Worm (Caenorhabditis elegans): ENCODE results near the gene nmad-1.

nmad-1 gene

ce11 chrIII:5550193-5550592, 4.5 kb downstream of the nmad-1 start (continued):
- TF ChIP-seq F16B12.6 (tag; optimal IDR thresholded peaks at IDR 0.05): no peak
- no peak for TF ChIP-seq swsn-7 (tag; optimal IDR thresholded peaks at IDR 0.05)
- peak; percentile 84 for TF ChIP-seq nhr-85 (tag)
- no peak for TF ChIP-seq nhr-47 (tag; optimal IDR thresholded peaks at IDR 0.05)

- TF ChIP-seq hlh-4 (tag; optimal IDR thresholded peaks at IDR 0.05) (no peak), aha-1 (tag; optimal IDR thresholded peaks at IDR 0.05) (no peak), skn-1 (tag; optimal IDR thresholded peaks at IDR 0.05) (no peak), nhr-85 (tag) (peak; percentile 45), snu-23 (GFP tag; optimal IDR thresholded peaks at IDR 0.05) (no peak), ceh-88 (GFP tag; IDR thresholded peaks at IDR 0.05) (no peak), ets-5 (GFP tag; IDR thresholded peaks at IDR 0.05) (no peak), efl-1 (optimal IDR thresholded peaks at IDR 0.05) (no peak), efl-1 (GFP tag; optimal IDR thresholded peaks at IDR 0.05 in 1 of 2) (peak in 1 of 2 experiments; percentile 56), elt-3 (tag; optimal IDR thresholded peaks at IDR 0.05) (no peak), mdl-1 (tag; optimal IDR thresholded peaks at IDR 0.05) (no peak), tlp-1 (tag; optimal IDR thresholded peaks at IDR 0.05) (no peak), lin-39 (tag; optimal IDR thresholded peaks at IDR 0.05) (no peak)
These were observed 8.0 kb downstream of the nmad-1 start, which contains the start of gene F09F7.5 for ce11 chrIII:5546730-5547129. Gene F09F7.5, plus strand, starts transcription at chrIII:5546987.

DNA sequence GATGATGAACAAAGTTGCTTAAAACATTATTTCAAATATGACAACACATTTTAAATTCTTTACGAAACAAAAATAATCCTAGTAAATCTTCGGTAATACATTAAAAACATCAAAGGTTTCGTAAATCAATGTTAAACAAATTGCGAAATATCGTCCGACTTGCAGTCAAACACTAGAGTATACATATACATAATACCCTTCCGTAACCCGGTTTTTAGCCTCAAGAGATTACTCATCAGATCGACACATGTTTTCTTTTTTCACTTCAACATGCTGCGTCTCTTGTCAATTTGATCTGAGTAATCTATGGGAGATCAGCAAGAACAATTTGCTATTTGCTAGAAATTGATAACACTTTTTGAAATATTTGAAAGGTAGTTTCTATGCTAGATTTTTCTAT, 8.4 kb downstream of the nmad-1 start:
- no peak for TF ChIP-seq zag-1 (tag; optimal IDR thresholded peaks at IDR 0.05)
- peak; percentile 29 for TF ChIP-seq skn-1 (tag; optimal IDR thresholded peaks at IDR 0.05)
- no peak for TF ChIP-seq nhr-237 (tag; optimal IDR thresholded peaks at IDR 0.05)
- TF ChIP-seq ceh-82 (tag; optimal IDR thresholded peaks at IDR 0.05): no peak
- no peak for TF ChIP-seq xbp-1 (tag; optimal IDR thresholded peaks at IDR 0.05)
- peak; percentile 42 for TF ChIP-seq nhr-20 (tag; optimal IDR thresholded peaks at IDR 0.05)
- TF ChIP-seq dpl-1 (GFP tag; optimal IDR thresholded peaks at IDR 0.05): peak in 1 of 3 experiments; percentile 9
- peak; percentile 25 for TF ChIP-seq snu-23 (GFP tag; optimal IDR thresholded peaks at IDR 0.05)
- no peak for TF ChIP-seq egl-27 (tag; optimal IDR thresholded peaks at IDR 0.05)
- TF ChIP-seq fos-1 (tag; optimal IDR thresholded peaks at IDR 0.05): peak; percentile 30
- no peak for TF ChIP-seq fkh-8 (tag; optimal IDR thresholded peaks at IDR 0.05)
- no peak for TF ChIP-seq ztf-4 (tag; optimal IDR thresholded peaks at IDR 0.05)
- no peak for TF ChIP-seq hlh-4 (tag; optimal IDR thresholded peaks at IDR 0.05)
- TF ChIP-seq pax-3 (tag; optimal IDR thresholded peaks at IDR 0.05): no peak
- TF ChIP-seq nhr-28 (tag; optimal IDR thresholded peaks at IDR 0.05): no peak
- TF ChIP-seq lsy-2 (tag; optimal IDR thresholded peaks at IDR 0.05): peak in 1 of 2 experiments; percentile 13
- TF ChIP-seq lin-14 (GFP tag; optimal IDR thresholded peaks at IDR 0.05): peak; percentile 22
- TF ChIP-seq efl-1 (optimal IDR thresholded peaks at IDR 0.05): no peak
- TF ChIP-seq efl-1 (GFP tag; optimal IDR thresholded peaks at IDR 0.05 in 1 of 2): peak in 1 of 2 experiments; percentile 1
- TF ChIP-seq sup-37 (GFP tag; optimal IDR thresholded peaks at IDR 0.05): no peak
- no peak for TF ChIP-seq aha-1 (tag; optimal IDR thresholded peaks at IDR 0.05)
- no peak for TF ChIP-seq lin-13 (GFP tag; optimal IDR thresholded peaks at IDR 0.05)
- TF ChIP-seq blmp-1 (tag; optimal IDR thresholded peaks at IDR 0.05): peak; percentile 23
- TF ChIP-seq elt-3 (tag; optimal IDR thresholded peaks at IDR 0.05): peak in 1 of 6 experiments; percentile 55

DNA sequence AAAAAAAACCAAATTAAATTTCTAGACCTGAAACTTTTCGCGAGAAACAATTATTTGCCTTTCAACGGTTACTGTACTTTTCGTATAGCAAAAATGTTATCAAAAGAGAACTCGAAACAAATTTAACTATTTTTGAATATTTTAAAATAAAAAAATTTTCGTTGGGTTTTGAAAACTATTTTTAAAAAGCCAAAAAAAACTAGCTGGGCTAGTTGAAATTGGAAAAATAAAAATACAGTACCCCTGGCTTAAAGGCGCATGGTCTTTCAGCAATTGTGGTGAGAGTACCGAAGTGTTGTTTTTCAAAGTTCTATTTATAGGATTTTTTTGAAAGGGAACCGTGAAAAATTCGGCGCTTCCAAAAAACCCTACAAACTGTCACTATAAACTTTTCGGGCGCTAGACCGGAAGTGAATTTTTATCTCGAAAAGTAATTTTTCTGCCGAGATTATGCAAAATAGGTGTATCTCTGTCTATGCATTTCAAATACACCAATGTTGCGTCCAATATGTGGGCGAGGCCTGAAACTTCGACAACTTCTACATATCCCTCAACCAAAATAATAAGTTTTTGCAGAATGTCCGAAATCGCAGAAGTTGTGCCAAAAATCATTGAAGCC, 10.9 kb downstream of the nmad-1 start, which contains the start of gene D1044.1:
D1044.1 (plus strand) TSS at position 569 of the 619 bp plus-strand sequence.
- TF ChIP-seq tbx-2 (tag; optimal IDR thresholded peaks at IDR 0.05) (no peak), efl-1 (optimal IDR thresholded peaks at IDR 0.05) (no peak), efl-1 (GFP tag; optimal IDR thresholded peaks at IDR 0.05 in 1 of 2) (peak in 1 of 2 experiments; percentile 24), unc-30 (tag; optimal IDR thresholded peaks at IDR 0.05) (no peak), ama-1 (optimal IDR thresholded peaks at IDR 0.05) (no peak), nhr-76 (tag; optimal IDR thresholded peaks at IDR 0.05) (no peak)
